Fruit fly (Drosophila melanogaster): Measurements from ENCODE around the gene Syx17.

DNA sequence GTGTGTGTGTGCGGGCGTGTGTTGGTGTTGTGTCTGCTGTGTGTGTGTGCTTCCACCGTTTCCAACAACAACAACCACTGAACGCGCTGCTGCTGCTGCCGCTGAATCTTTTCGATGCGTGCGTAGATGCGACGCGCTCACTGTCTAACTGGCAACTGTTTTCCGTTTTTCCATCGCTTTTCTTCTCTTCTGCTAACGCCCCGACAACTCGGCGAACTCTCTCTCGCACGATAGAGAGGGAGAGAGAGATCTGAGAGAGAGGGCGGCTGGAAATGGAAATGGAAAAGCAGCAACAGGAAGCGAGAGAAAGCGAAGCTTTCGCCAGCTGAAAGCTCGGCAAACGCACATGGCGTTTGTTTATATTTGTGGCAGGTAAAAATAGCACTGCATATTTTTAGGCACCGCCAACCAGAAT, 23.0 kb upstream of the Syx17 start, which contains the start of gene DopEcR:
- TF ChIP-seq N (GFP tag; optimal IDR thresholded peaks at IDR 0.05) (no peak), ey (GFP tag; optimal IDR thresholded peaks at IDR 0.05) (no peak), psq (GFP tag; optimal IDR thresholded peaks at IDR 0.05) (no peak), Hr78 (GFP tag; optimal IDR thresholded peaks at IDR 0.05) (no peak), fru (GFP tag; optimal IDR thresholded peaks at IDR 0.05) (no peak), h (GFP tag; optimal IDR thresholded peaks at IDR 0.05) (no peak), Dfd (GFP tag; optimal IDR thresholded peaks at IDR 0.05) (no peak), Hr83 (GFP tag; optimal IDR thresholded peaks at IDR 0.05; ENCODE audit: poor library complexity, severe bottlenecking) (no peak), jim (GFP tag; optimal IDR thresholded peaks at IDR 0.05) (no peak), usp (GFP tag; optimal IDR thresholded peaks at IDR 0.05) (no peak), rgr (GFP tag; optimal IDR thresholded peaks at IDR 0.05) (no peak), OdsH (GFP tag; optimal IDR thresholded peaks at IDR 0.05) (no peak), sage (GFP tag; optimal IDR thresholded peaks at IDR 0.05) (no peak), Myc (optimal IDR thresholded peaks at IDR 0.05) (peak; percentile 12)
